Worm (Caenorhabditis elegans) whole organism, young adult: ENCODE results near the gene ttc-39B.

Experiments used
- C06A6.2 ChIP-seq: fragments of 200-800 bp; sonication (Bioruptor generic); conservative IDR thresholded peaks from 2 replicates; pipeline ENCODE4 v1.3.6; 2022; ENCODE audit warnings: missing genetic modification characterization, missing compliant biosample characterization
- D2030.7 ChIP-seq: fragments of 200-800 bp; sonication (Bioruptor generic); IDR thresholded peaks from 2 replicates; pipeline ENCODE4 v1.3.6; 2022; ENCODE audit warnings: missing genetic modification reagents, missing genetic modification characterization, missing compliant biosample characterization
- F23B12.7 ChIP-seq: sonication (generic microtip); optimal IDR thresholded peaks from 2 replicates; lab custom pipeline; 2017; ENCODE audit warnings: missing genetic modification characterization, mild to moderate bottlenecking, missing compliant biosample characterization, antibody characterized with exemption, moderate library complexity; ENCODE audit not compliant: insufficient read depth
- F33H1.4 ChIP-seq: fragments of 200-800 bp; sonication (Bioruptor generic); IDR thresholded peaks from 2 replicates; pipeline ENCODE4 v1.3.6; 2022; ENCODE audit warnings: missing genetic modification reagents, missing genetic modification characterization, missing compliant biosample characterization
- F39B2.1 ChIP-seq: fragments of 200-800 bp; sonication (Bioruptor generic); IDR thresholded peaks from 2 replicates; pipeline ENCODE4 v1.3.6; 2022; ENCODE audit warnings: missing genetic modification reagents, missing genetic modification characterization, missing compliant biosample characterization
- T07F8.4 ChIP-seq: sonication (generic microtip); optimal IDR thresholded peaks from 2 replicates; lab custom pipeline; 2016; ENCODE audit warnings: mild to moderate bottlenecking, missing genetic modification characterization, moderate library complexity, missing compliant biosample characterization
- T26A5.8 ChIP-seq: sonication (generic microtip); optimal IDR thresholded peaks from 2 replicates; lab custom pipeline; 2016; ENCODE audit warnings: missing genetic modification characterization, missing compliant biosample characterization
- Y67H2A.10 ChIP-seq: fragments of 200-800 bp; sonication (Bioruptor generic); conservative IDR thresholded peaks from 2 replicates; pipeline ENCODE4 v1.3.6; 2022; ENCODE audit warnings: missing genetic modification reagents, missing genetic modification characterization, missing compliant biosample characterization
- ZK185.1 ChIP-seq: sonication (generic microtip); optimal IDR thresholded peaks from 2 replicates; lab custom pipeline; 2016; ENCODE audit warnings: mild to moderate bottlenecking, missing genetic modification characterization, missing compliant biosample characterization; ENCODE audit not compliant: poor library complexity, severe bottlenecking
- akir-1 ChIP-seq: fragments of 200-800 bp; sonication (Bioruptor generic); optimal IDR thresholded peaks from 2 replicates; lab custom pipeline; 2018; ENCODE audit warnings: mild to moderate bottlenecking, missing genetic modification characterization, moderate library complexity, missing compliant biosample characterization
- aptf-3 ChIP-seq: fragments of 200-800 bp; sonication (Bioruptor generic); IDR thresholded peaks from 2 replicates; pipeline ENCODE4 v1.3.6; 2022; ENCODE audit warnings: missing genetic modification characterization, missing compliant biosample characterization
- athp-1 ChIP-seq: sonication (generic microtip); optimal IDR thresholded peaks from 2 replicates; lab custom pipeline; 2017; ENCODE audit warnings: mild to moderate bottlenecking, missing genetic modification characterization, missing compliant biosample characterization
- attf-5 ChIP-seq: fragments of 200-800 bp; sonication (Bioruptor generic); optimal IDR thresholded peaks from 2 replicates; lab custom pipeline; 2018; ENCODE audit warnings: mild to moderate bottlenecking, missing genetic modification characterization, missing compliant biosample characterization
- bed-1 ChIP-seq: fragments of 200-800 bp; sonication (Bioruptor generic); IDR thresholded peaks from 2 replicates; pipeline ENCODE4 v1.3.6; 2022; ENCODE audit warnings: missing genetic modification reagents, missing genetic modification characterization, missing compliant biosample characterization
- ccch-3 ChIP-seq: fragments of 200-800 bp; sonication (Bioruptor generic); optimal IDR thresholded peaks from 2 replicates; lab custom pipeline; 2018; ENCODE audit warnings: mild to moderate bottlenecking, missing genetic modification characterization, missing compliant biosample characterization
- cebp-1 ChIP-seq, 2 experiments: fragments of 200-800 bp in 1 of 2; sonication (Bioruptor generic) in 1 of 2; sonication (generic microtip) in 1 of 2; IDR thresholded peaks in 1 of 2; optimal IDR thresholded peaks in 1 of 2; 2 replicates each; pipeline versions ENCODE4 v1.3.6 to Lab custom; 2017 to 2022; ENCODE audit warnings: missing compliant biosample characterization in 2 of 2, missing genetic modification characterization in 2 of 2, mild to moderate bottlenecking in 1 of 2, missing genetic modification reagents in 1 of 2, moderate library complexity in 1 of 2
- cebp-2 ChIP-seq: fragments of 200-800 bp; sonication (Bioruptor generic); IDR thresholded peaks from 2 replicates; pipeline ENCODE4 v1.3.6; 2022; ENCODE audit warnings: missing genetic modification characterization, missing compliant biosample characterization
- ceh-100 ChIP-seq: fragments of 200-800 bp; sonication (Bioruptor generic); IDR thresholded peaks from 2 replicates; pipeline ENCODE4 v1.3.6; 2022; ENCODE audit warnings: missing genetic modification reagents, missing genetic modification characterization, missing compliant biosample characterization
- ceh-27 ChIP-seq: fragments of 200-800 bp; sonication (Bioruptor generic); optimal IDR thresholded peaks from 2 replicates; lab custom pipeline; 2018; ENCODE audit warnings: mild to moderate bottlenecking, missing genetic modification characterization, moderate library complexity, missing compliant biosample characterization
- ceh-91 ChIP-seq: fragments of 200-800 bp; sonication (Bioruptor generic); IDR thresholded peaks from 2 replicates; pipeline ENCODE4 v1.3.6; 2022; ENCODE audit warnings: missing genetic modification reagents, missing genetic modification characterization, missing compliant biosample characterization
- dox-1 ChIP-seq: fragments of 200-800 bp; sonication (Bioruptor generic); IDR thresholded peaks from 2 replicates; pipeline ENCODE4 v1.3.6; 2022; ENCODE audit warnings: missing genetic modification reagents, missing genetic modification characterization, missing compliant biosample characterization
- efl-1 ChIP-seq: fragments of 150-350 bp; optimal IDR thresholded peaks from 2 replicates; lab custom pipeline; 2014; ENCODE audit warnings: missing biosample characterization, missing genetic modification reagents, missing genetic modification characterization
- gei-17 ChIP-seq: fragments of 200-800 bp; sonication (Bioruptor generic); optimal IDR thresholded peaks from 2 replicates; lab custom pipeline; 2018; ENCODE audit warnings: mild to moderate bottlenecking, missing genetic modification characterization, missing compliant biosample characterization
- hmg-1.2 ChIP-seq: fragments of 200-800 bp; sonication (Bioruptor generic); IDR thresholded peaks from 2 replicates; pipeline ENCODE4 v1.3.6; 2022; ENCODE audit warnings: missing genetic modification reagents, missing genetic modification characterization, missing compliant biosample characterization
- lin-54 ChIP-seq: fragments of 200-800 bp; sonication (Bioruptor generic); optimal IDR thresholded peaks from 2 replicates; lab custom pipeline; 2018; ENCODE audit warnings: mild to moderate bottlenecking, missing genetic modification characterization, missing compliant biosample characterization
- lsl-1 ChIP-seq: fragments of 200-800 bp; sonication (Bioruptor generic); optimal IDR thresholded peaks from 2 replicates; lab custom pipeline; 2018; ENCODE audit warnings: mild to moderate bottlenecking, missing genetic modification characterization, moderate library complexity, missing compliant biosample characterization
- madf-3 ChIP-seq: fragments of 200-800 bp; sonication (Bioruptor generic); IDR thresholded peaks from 2 replicates; pipeline ENCODE4 v1.3.6; 2022; ENCODE audit warnings: missing genetic modification reagents, missing genetic modification characterization, missing compliant biosample characterization
- madf-6 ChIP-seq: fragments of 200-800 bp; sonication (Bioruptor generic); IDR thresholded peaks from 2 replicates; pipeline ENCODE4 v1.3.6; 2022; ENCODE audit warnings: missing genetic modification reagents, missing genetic modification characterization, missing compliant biosample characterization
- madf-8 ChIP-seq: fragments of 200-800 bp; sonication (Bioruptor generic); conservative IDR thresholded peaks from 2 replicates; pipeline ENCODE4 v1.3.6; 2022; ENCODE audit warnings: missing genetic modification reagents, missing genetic modification characterization, missing compliant biosample characterization
- mcd-1 ChIP-seq: fragments of 200-800 bp; sonication (Bioruptor generic); IDR thresholded peaks from 2 replicates; pipeline ENCODE4 v1.3.6; 2022; ENCODE audit warnings: missing genetic modification reagents, missing genetic modification characterization, missing compliant biosample characterization
- nhr-80 ChIP-seq: sonication (generic microtip); optimal IDR thresholded peaks from 2 replicates; lab custom pipeline; 2016; ENCODE audit warnings: missing genetic modification characterization, missing compliant biosample characterization
- sdz-38 ChIP-seq: sonication (generic microtip); optimal IDR thresholded peaks from 2 replicates; lab custom pipeline; 2016; ENCODE audit warnings: missing genotype, missing genetic modification characterization, missing compliant biosample characterization
- snpc-3.4 ChIP-seq: sonication (generic microtip); optimal IDR thresholded peaks from 2 replicates; lab custom pipeline; 2017; ENCODE audit warnings: missing genetic modification characterization, mild to moderate bottlenecking, missing compliant biosample characterization, antibody characterized with exemption, moderate library complexity, missing genotype, missing genetic modification reagents
- snpc-4 ChIP-seq, 5 experiments: fragments of 150-350 bp in 1 of 5; sonication (generic microtip) in 4 of 5; optimal IDR thresholded peaks; 2 replicates each; lab custom pipeline; 2014 to 2018; ENCODE audit warnings: missing genetic modification characterization in 5 of 5, missing biosample characterization in 3 of 5, antibody characterized with exemption in 2 of 5, mild to moderate bottlenecking in 2 of 5, missing compliant biosample characterization in 2 of 5, missing genotype in 2 of 5, moderate library complexity in 2 of 5, missing genetic modification reagents in 1 of 5
- tlf-1 ChIP-seq: fragments of 200-800 bp; sonication (Bioruptor generic); optimal IDR thresholded peaks from 2 replicates; lab custom pipeline; 2018; ENCODE audit warnings: mild to moderate bottlenecking, missing genetic modification characterization, missing compliant biosample characterization
- unc-130 ChIP-seq: sonication (generic microtip); optimal IDR thresholded peaks from 2 replicates; lab custom pipeline; 2016; ENCODE audit warnings: missing genetic modification reagents, missing genetic modification characterization, missing compliant biosample characterization
- xnd-1 ChIP-seq: sonication (generic microtip); optimal IDR thresholded peaks from 2 replicates; lab custom pipeline; 2016; ENCODE audit warnings: missing genotype, missing genetic modification reagents, missing genetic modification characterization, missing compliant biosample characterization
- ztf-18 ChIP-seq: sonication (generic microtip); optimal IDR thresholded peaks from 2 replicates; lab custom pipeline; 2016; ENCODE audit warnings: missing genotype, mild to moderate bottlenecking, missing genetic modification characterization, missing compliant biosample characterization

ttc-39B gene

DNA sequence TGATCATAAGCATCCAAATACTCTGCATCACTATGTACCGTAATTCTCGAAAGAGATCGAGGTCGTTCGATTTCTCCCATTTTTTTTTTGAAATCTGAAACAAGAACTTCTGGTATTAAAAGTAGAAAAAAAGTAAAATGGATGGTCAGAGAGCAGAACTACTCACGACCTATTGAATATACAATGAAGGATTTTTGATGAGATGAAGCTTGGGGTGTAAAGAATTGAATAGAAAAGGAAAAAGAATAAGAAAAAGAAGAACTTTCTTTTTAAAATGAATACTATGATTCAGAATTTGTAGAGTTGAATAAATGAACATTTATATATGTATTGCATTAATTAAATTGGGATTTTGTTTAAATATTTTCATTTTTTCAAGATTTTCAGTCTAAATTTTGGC lies at the start of gene ttc-39B:
TSS of gene ttc-39B (minus strand) at position 101 of the 400 bp plus-strand sequence.
- no peak for TF ChIP-seq gei-17 (GFP tag; lab: Kevin White, UChicago)
- TF ChIP-seq F39B2.1 (GFP tag; lab: Robert Waterston, UW): no peak
- no peak for TF ChIP-seq T26A5.8 (tag; lab: Kevin White, UChicago)

DNA sequence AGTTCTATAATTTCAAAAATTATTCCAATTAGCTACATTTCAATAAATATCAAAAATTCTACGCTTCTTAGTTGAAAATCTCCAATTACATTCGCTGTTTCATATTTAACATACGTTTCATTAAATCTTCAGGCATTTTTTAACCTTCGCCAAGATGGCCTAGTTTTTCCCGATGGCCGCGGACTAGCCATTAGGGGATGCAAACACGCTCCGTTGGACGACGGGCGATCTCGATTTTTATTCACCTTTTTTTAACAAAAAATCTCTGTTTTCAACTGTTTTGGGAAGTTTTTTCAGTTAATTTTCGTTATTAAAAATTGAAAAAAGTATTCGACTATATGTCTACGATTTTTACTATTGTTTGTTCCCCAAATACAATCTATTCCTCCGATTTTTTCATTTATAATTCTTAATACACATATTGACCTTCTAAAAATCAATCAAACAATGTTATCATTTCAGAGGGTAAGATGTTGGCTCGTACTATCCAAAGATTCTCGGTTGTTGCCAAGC lies 49.5 kb upstream of the ttc-39B start, which contains the start of gene F58F12.1:
TSS of gene F58F12.1 (plus strand) at position 463 of the 513 bp plus-strand sequence.
- TF ChIP-seq ZK185.1 (tag; lab: Kevin White, UChicago) (peak; percentile 63), lin-54 (GFP tag; lab: Kevin White, UChicago) (peak; percentile 45), ceh-91 (GFP tag; lab: Robert Waterston, UW) (peak; percentile 43), F23B12.7 (peak; percentile 93), snpc-3.4 (peak; percentile 46), madf-3 (GFP tag; lab: Robert Waterston, UW) (no peak), attf-5 (peak; percentile 63), lsl-1 (GFP tag; lab: Kevin White, UChicago) (peak; percentile 53), T07F8.4 (no peak), cebp-2 (GFP tag; lab: Robert Waterston, UW) (no peak), C06A6.2 (GFP tag; lab: Robert Waterston, UW) (no peak), F33H1.4 (GFP tag; lab: Robert Waterston, UW) (peak; percentile 15; the same call in 1 of the 2 replicates), Y67H2A.10 (GFP tag; lab: Robert Waterston, UW) (0 out of 2 replicates have a peak, but pooled peaks have one; percentile 25), snpc-4 (GFP tag; optimal IDR thresholded peaks at IDR 0.05; lab: Kevin White, UChicago) (peak; percentile 27), snpc-4 (tag; optimal IDR thresholded peaks at IDR 0.05; lab: Kevin White, UChicago) (peak in 2 of 4 experiments; percentile 24 to 57), aptf-3 (GFP tag; lab: Robert Waterston, UW) (no peak), D2030.7 (peak; percentile 21; the same call in 1 of the 2 replicates), mcd-1 (GFP tag; lab: Robert Waterston, UW) (peak; percentile 92), dox-1 (peak; percentile 56), akir-1 (GFP tag; lab: Kevin White, UChicago) (no peak), bed-1 (no peak), sdz-38 (tag; lab: Kevin White, UChicago) (no peak), unc-130 (GFP tag; lab: Kevin White, UChicago) (peak; percentile 81), nhr-80 (tag; lab: Kevin White, UChicago) (peak; percentile 40), madf-6 (peak; percentile 46; the same call in 1 of the 2 replicates), hmg-1.2 (GFP tag; lab: Robert Waterston, UW) (peak; percentile 38; the same call in 1 of the 2 replicates), tlf-1 (GFP tag; lab: Kevin White, UChicago) (peak; percentile 5), ceh-27 (peak; percentile 53), cebp-1 (GFP tag; IDR thresholded peaks at IDR 0.05; lab: Robert Waterston, UW) (no peak), cebp-1 (tag; optimal IDR thresholded peaks at IDR 0.05; lab: Kevin White, UChicago) (peak; percentile 10), ztf-18 (tag; lab: Kevin White, UChicago) (peak; percentile 41), xnd-1 (no peak), madf-8 (GFP tag; lab: Robert Waterston, UW) (no peak), ceh-100 (GFP tag; lab: Robert Waterston, UW) (peak; percentile 33; the same call in 1 of the 2 replicates), athp-1 (no peak), ccch-3 (GFP tag; lab: Kevin White, UChicago) (no peak), efl-1 (peak; percentile 13)
